Worm (Caenorhabditis elegans): ENCODE measurements around the gene B0491.6.

DNA sequence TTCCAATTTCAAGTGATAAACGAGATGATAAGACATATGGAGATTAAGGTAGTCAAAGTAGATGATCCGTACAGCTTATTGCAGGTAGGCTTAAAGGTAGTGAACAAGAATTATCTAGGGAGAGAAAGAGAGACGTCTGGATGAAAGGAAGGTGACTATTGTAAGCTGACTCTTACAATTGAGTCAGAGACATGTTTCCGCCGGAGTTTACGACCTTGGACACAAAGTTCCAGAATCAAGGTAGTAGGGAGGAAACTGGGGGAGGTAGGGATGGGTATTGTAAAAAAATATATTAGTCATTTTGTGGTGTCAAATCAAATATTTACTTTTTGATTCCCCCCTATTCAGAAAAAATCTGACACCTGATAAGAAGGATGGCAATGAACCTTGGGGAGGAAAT is 44.2 kb upstream of the B0491.6 start:
- TF ChIP-seq flt-1 (GFP tag; IDR thresholded peaks at IDR 0.05) (no peak), ztf-23 (GFP tag; IDR thresholded peaks at IDR 0.05) (no peak), ztf-29 (GFP tag; IDR thresholded peaks at IDR 0.05) (no peak), klf-2 (GFP tag; conservative IDR thresholded peaks at IDR 0.05) (no peak), med-1 (GFP tag; optimal IDR thresholded peaks at IDR 0.05; ENCODE audit: insufficient read depth) (no peak), cog-1 (tag; optimal IDR thresholded peaks at IDR 0.05) (no peak), T22C8.4 (GFP tag; IDR thresholded peaks at IDR 0.05) (no peak), ref-1 (GFP tag; conservative IDR thresholded peaks at IDR 0.05) (no peak)

Data from whole organism, midembryonic.